Worm (Caenorhabditis elegans): ENCODE data around the gene C42D4.13.

The C42D4.13 gene

ce11 chrIV:7173489-7173888 is 14.4 kb downstream of the C42D4.13 start, which contains the start of gene str-1:
Gene str-1 (plus strand): TSS chrIV:7173789.
- TF ChIP-seq fos-1 (tag; optimal IDR thresholded peaks at IDR 0.05) (no peak), eor-1 (tag; optimal IDR thresholded peaks at IDR 0.05) (no peak), nhr-23 (tag; optimal IDR thresholded peaks at IDR 0.05) (no peak), snpc-4 (tag; optimal IDR thresholded peaks at IDR 0.05) (no peak), skn-1 (tag; optimal IDR thresholded peaks at IDR 0.05) (no peak), nhr-67 (tag; optimal IDR thresholded peaks at IDR 0.05) (no peak), unc-62 (GFP tag; optimal IDR thresholded peaks at IDR 0.05) (no peak), lin-39 (tag; optimal IDR thresholded peaks at IDR 0.05) (no peak), nhr-77 (tag; optimal IDR thresholded peaks at IDR 0.05) (no peak), elt-2 (tag; optimal IDR thresholded peaks at IDR 0.05) (no peak), pqm-1 (tag; optimal IDR thresholded peaks at IDR 0.05) (no peak), ztf-11 (tag; optimal IDR thresholded peaks at IDR 0.05) (no peak), pha-4 (tag; optimal IDR thresholded peaks at IDR 0.05) (no peak), aly-2 (tag; optimal IDR thresholded peaks at IDR 0.05) (no peak), fkh-10 (GFP tag; optimal IDR thresholded peaks at IDR 0.05) (no peak), lsy-12 (tag; optimal IDR thresholded peaks at IDR 0.05) (no peak)

DNA sequence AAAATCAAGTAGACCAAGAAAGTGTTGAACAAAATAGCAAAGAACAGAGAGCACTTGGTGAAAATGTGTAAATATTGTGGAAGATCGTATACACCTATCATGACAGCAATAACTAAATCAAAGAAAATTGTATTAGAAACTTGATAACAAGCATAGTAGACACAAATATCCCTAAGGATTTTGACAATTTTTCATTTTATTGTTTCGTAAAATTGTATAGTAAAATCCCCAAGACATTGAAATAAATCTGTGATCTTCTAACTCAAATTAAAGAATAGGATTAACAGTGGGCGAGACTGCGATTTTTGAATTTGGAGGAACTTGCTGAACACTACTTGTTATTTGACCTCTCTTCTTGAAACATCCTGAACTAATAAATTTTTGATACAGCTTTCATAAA is 16.7 kb downstream of the C42D4.13 start, which contains the start of gene str-220:
Gene str-220, minus strand, starts transcription at position 101 of the 400 bp plus-strand sequence.
- TF ChIP-seq nhr-76 (tag; optimal IDR thresholded peaks at IDR 0.05): no peak
- no peak for TF ChIP-seq lin-15B (tag; optimal IDR thresholded peaks at IDR 0.05)
- TF ChIP-seq unc-39 (tag; optimal IDR thresholded peaks at IDR 0.05): no peak
- TF ChIP-seq ztf-11 (tag; optimal IDR thresholded peaks at IDR 0.05): no peak
- no peak for TF ChIP-seq mdl-1 (tag; optimal IDR thresholded peaks at IDR 0.05)
- TF ChIP-seq sea-2 (GFP tag; optimal IDR thresholded peaks at IDR 0.05): no peak
- no peak for TF ChIP-seq elt-1 (tag; optimal IDR thresholded peaks at IDR 0.05)
- TF ChIP-seq fkh-2 (tag; optimal IDR thresholded peaks at IDR 0.05): no peak
- TF ChIP-seq fkh-10 (GFP tag; optimal IDR thresholded peaks at IDR 0.05): no peak
- TF ChIP-seq hmg-11 (tag; optimal IDR thresholded peaks at IDR 0.05): no peak
- TF ChIP-seq eor-1 (tag; optimal IDR thresholded peaks at IDR 0.05): no peak
- TF ChIP-seq R02D3.7 (tag; optimal IDR thresholded peaks at IDR 0.05): no peak
- no peak for TF ChIP-seq ceh-16 (tag; optimal IDR thresholded peaks at IDR 0.05)
- TF ChIP-seq ceh-9 (tag; optimal IDR thresholded peaks at IDR 0.05): no peak
- TF ChIP-seq elt-3 (tag; optimal IDR thresholded peaks at IDR 0.05): no peak

ce11 chrIV:7167983-7168760 is 19.8 kb downstream of the C42D4.13 start, which contains the start of gene skr-16:
Gene skr-16 (plus strand): TSS chrIV:7168710.
- TF ChIP-seq elt-2 (tag; optimal IDR thresholded peaks at IDR 0.05): peak; percentile 12
- no peak for TF ChIP-seq elt-1 (tag; optimal IDR thresholded peaks at IDR 0.05)
- peak; percentile 44 for TF ChIP-seq hmg-11 (tag; optimal IDR thresholded peaks at IDR 0.05)
- TF ChIP-seq pqm-1 (tag; optimal IDR thresholded peaks at IDR 0.05): peak; percentile 3

DNA sequence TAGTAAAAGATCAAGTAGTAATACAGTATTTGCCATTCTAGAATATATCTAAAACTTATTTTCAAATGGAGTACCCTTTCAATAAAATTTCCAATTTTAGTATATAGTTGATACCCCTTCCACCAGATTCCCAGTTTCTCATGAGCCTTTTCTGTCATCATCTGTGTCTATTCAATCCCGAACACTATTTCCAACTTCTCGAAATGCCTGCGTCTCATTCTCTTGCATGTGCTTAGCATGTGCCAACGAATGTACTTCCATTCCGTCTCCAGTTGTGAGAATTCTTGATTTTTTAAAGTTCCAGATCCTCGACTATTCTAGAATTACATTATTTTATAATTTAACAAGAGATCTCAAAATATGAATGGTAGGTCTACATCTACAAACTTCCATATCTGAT is 21.4 kb downstream of the C42D4.13 start, which contains the start of gene C42D4.18:
Gene C42D4.18, plus strand, starts transcription at position 231 of the 400 bp plus-strand sequence.
- no peak for TF ChIP-seq ceh-82 (tag; optimal IDR thresholded peaks at IDR 0.05)
- no peak for TF ChIP-seq nhr-237 (tag; optimal IDR thresholded peaks at IDR 0.05)
- TF ChIP-seq R02D3.7 (tag; optimal IDR thresholded peaks at IDR 0.05): no peak
- peak; percentile 51 for TF ChIP-seq mml-1 (tag; optimal IDR thresholded peaks at IDR 0.05)
- no peak for TF ChIP-seq nhr-12 (tag; optimal IDR thresholded peaks at IDR 0.05)
- TF ChIP-seq pqm-1 (tag; optimal IDR thresholded peaks at IDR 0.05): no peak
- no peak for TF ChIP-seq pha-4 (tag; optimal IDR thresholded peaks at IDR 0.05)
- no peak for TF ChIP-seq ceh-28 (tag; optimal IDR thresholded peaks at IDR 0.05)
- no peak for TF ChIP-seq sea-2 (GFP tag; optimal IDR thresholded peaks at IDR 0.05)
- TF ChIP-seq snpc-4 (tag; optimal IDR thresholded peaks at IDR 0.05): no peak
- TF ChIP-seq nhr-67 (tag; optimal IDR thresholded peaks at IDR 0.05): no peak
- TF ChIP-seq tbx-2 (tag; optimal IDR thresholded peaks at IDR 0.05): no peak
- no peak for TF ChIP-seq jun-1 (tag; optimal IDR thresholded peaks at IDR 0.05)
- TF ChIP-seq nhr-28 (tag; optimal IDR thresholded peaks at IDR 0.05): no peak
- TF ChIP-seq daf-12 (tag; optimal IDR thresholded peaks at IDR 0.05): no peak
- peak; percentile 43 for TF ChIP-seq nfya-1 (tag; optimal IDR thresholded peaks at IDR 0.05; ENCODE audit: insufficient read depth)
- TF ChIP-seq zag-1 (tag; optimal IDR thresholded peaks at IDR 0.05): no peak
- TF ChIP-seq ceh-9 (tag; optimal IDR thresholded peaks at IDR 0.05): no peak
- TF ChIP-seq mdl-1 (tag; optimal IDR thresholded peaks at IDR 0.05): no peak
- no peak for TF ChIP-seq ceh-16 (tag; optimal IDR thresholded peaks at IDR 0.05)
- TF ChIP-seq hmg-11 (tag; optimal IDR thresholded peaks at IDR 0.05): peak; percentile 36
- TF ChIP-seq ama-1 (optimal IDR thresholded peaks at IDR 0.05): no peak
- TF ChIP-seq nhr-11 (tag; optimal IDR thresholded peaks at IDR 0.05): no peak
- TF ChIP-seq elt-3 (tag; optimal IDR thresholded peaks at IDR 0.05): no peak
- peak; percentile 4 for TF ChIP-seq lin-15B (tag; optimal IDR thresholded peaks at IDR 0.05)
- TF ChIP-seq ZK546.5 (tag; optimal IDR thresholded peaks at IDR 0.05): no peak
- TF ChIP-seq unc-62 (GFP tag; optimal IDR thresholded peaks at IDR 0.05): no peak

Measured in whole organism, L3 larva.